Worm (Caenorhabditis elegans) whole organism, L3 larva: ENCODE results near the gene mrpl-53.

Experiments used
- R02D3.7 ChIP-seq: fragments of 150-350 bp; optimal IDR thresholded peaks from 2 replicates; lab custom pipeline; 2014; ENCODE audit warnings: missing biosample characterization, missing genetic modification characterization
- ZK546.5 ChIP-seq: sonication (generic microtip); optimal IDR thresholded peaks from 2 replicates; lab custom pipeline; 2017; ENCODE audit warnings: missing biosample characterization, missing genetic modification characterization
- aly-2 ChIP-seq: fragments of 150-350 bp; optimal IDR thresholded peaks from 2 replicates; lab custom pipeline; 2014; ENCODE audit warnings: missing biosample characterization, missing genetic modification characterization
- ama-1 ChIP-seq: fragments of 150-350 bp; optimal IDR thresholded peaks from 2 replicates; lab custom pipeline; 2018
- ceh-16 ChIP-seq: sonication (generic microtip); optimal IDR thresholded peaks from 2 replicates; lab custom pipeline; 2017; ENCODE audit warnings: missing biosample characterization, missing genetic modification characterization
- ceh-28 ChIP-seq: fragments of 150-350 bp; optimal IDR thresholded peaks from 2 replicates; lab custom pipeline; 2014; ENCODE audit warnings: missing biosample characterization, missing genetic modification reagents, missing genetic modification characterization
- ceh-82 ChIP-seq: fragments of 150-350 bp; optimal IDR thresholded peaks from 2 replicates; lab custom pipeline; 2014; ENCODE audit warnings: missing biosample characterization, missing genetic modification characterization
- ceh-9 ChIP-seq: sonication (generic microtip); optimal IDR thresholded peaks from 2 replicates; lab custom pipeline; 2018; ENCODE audit warnings: missing biosample characterization, missing genetic modification characterization
- daf-12 ChIP-seq: fragments of 150-350 bp; optimal IDR thresholded peaks from 2 replicates; lab custom pipeline; 2014; ENCODE audit warnings: missing biosample characterization, missing genetic modification reagents, missing genetic modification characterization
- egl-27 ChIP-seq: sonication (generic microtip); optimal IDR thresholded peaks from 4 replicates; lab custom pipeline; 2017; ENCODE audit warnings: missing biosample characterization, missing genetic modification reagents, missing genetic modification characterization
- egl-5 ChIP-seq: fragments of 150-350 bp; optimal IDR thresholded peaks from 2 replicates; lab custom pipeline; 2017; ENCODE audit warnings: missing biosample characterization, missing genetic modification reagents, missing genetic modification characterization, inconsistent platforms
- elt-1 ChIP-seq: fragments of 150-350 bp; optimal IDR thresholded peaks from 2 replicates; lab custom pipeline; 2014; ENCODE audit warnings: missing biosample characterization, missing genetic modification characterization
- elt-2 ChIP-seq: sonication (generic microtip); optimal IDR thresholded peaks from 2 replicates; lab custom pipeline; 2016; ENCODE audit warnings: missing genetic modification reagents, mild to moderate bottlenecking, missing genetic modification characterization, missing compliant biosample characterization
- elt-3 ChIP-seq, 3 experiments: fragments of 150-350 bp in 1 of 3; sonication (generic microtip) in 2 of 3; optimal IDR thresholded peaks; 2 replicates in 2 of 3; 4 replicates in 1 of 3; lab custom pipeline; 2014 to 2017; ENCODE audit warnings: missing biosample characterization in 3 of 3, missing genetic modification characterization in 3 of 3
- eor-1 ChIP-seq, 2 experiments: fragments of 150-350 bp; optimal IDR thresholded peaks; 2 replicates each; lab custom pipeline; 2014 to 2018; ENCODE audit warnings: missing biosample characterization in 2 of 2, missing genetic modification characterization in 2 of 2
- fkh-10 ChIP-seq: sonication (generic microtip); optimal IDR thresholded peaks from 2 replicates; lab custom pipeline; 2017; ENCODE audit warnings: missing biosample characterization, missing genetic modification reagents, missing genetic modification characterization
- fkh-2 ChIP-seq: fragments of 150-350 bp; optimal IDR thresholded peaks from 2 replicates; lab custom pipeline; 2014; ENCODE audit warnings: missing biosample characterization, missing genetic modification reagents, missing genetic modification characterization
- fos-1 ChIP-seq: fragments of 150-350 bp; optimal IDR thresholded peaks from 2 replicates; lab custom pipeline; 2014; ENCODE audit warnings: missing biosample characterization, missing genetic modification characterization
- hmg-11 ChIP-seq: sonication (generic microtip); optimal IDR thresholded peaks from 2 replicates; lab custom pipeline; 2016; ENCODE audit warnings: missing genetic modification characterization, missing compliant biosample characterization
- jun-1 ChIP-seq: fragments of 150-350 bp; optimal IDR thresholded peaks from 2 replicates; lab custom pipeline; 2014; ENCODE audit warnings: missing biosample characterization, missing genetic modification reagents, missing genetic modification characterization
- lin-15B ChIP-seq: fragments of 150-350 bp; optimal IDR thresholded peaks from 2 replicates; lab custom pipeline; 2014; ENCODE audit warnings: missing biosample characterization, missing genetic modification characterization
- lin-39 ChIP-seq: fragments of 150-350 bp; optimal IDR thresholded peaks from 2 replicates; lab custom pipeline; 2018; ENCODE audit warnings: missing biosample characterization, missing genetic modification reagents, missing genetic modification characterization
- lsy-12 ChIP-seq: sonication (generic microtip); optimal IDR thresholded peaks from 2 replicates; lab custom pipeline; 2016; ENCODE audit warnings: mild to moderate bottlenecking, missing genetic modification characterization, missing compliant biosample characterization
- mdl-1 ChIP-seq: fragments of 150-350 bp; optimal IDR thresholded peaks from 2 replicates; lab custom pipeline; 2014; ENCODE audit warnings: missing biosample characterization, missing genetic modification characterization
- mml-1 ChIP-seq: fragments of 150-350 bp; sonication (generic microtip); optimal IDR thresholded peaks from 3 replicates; lab custom pipeline; 2014; ENCODE audit warnings: missing biosample characterization, missing genetic modification characterization
- nfya-1 ChIP-seq: sonication (generic microtip); optimal IDR thresholded peaks from 2 replicates; lab custom pipeline; 2017; ENCODE audit warnings: missing genetic modification characterization, mild to moderate bottlenecking, missing compliant biosample characterization, antibody characterized with exemption, moderate library complexity; ENCODE audit not compliant: insufficient read depth
- nhr-11 ChIP-seq: fragments of 150-350 bp; optimal IDR thresholded peaks from 2 replicates; lab custom pipeline; 2014; ENCODE audit warnings: missing biosample characterization, missing genetic modification characterization
- nhr-12 ChIP-seq: fragments of 150-350 bp; optimal IDR thresholded peaks from 2 replicates; lab custom pipeline; 2014; ENCODE audit warnings: missing biosample characterization, missing genetic modification characterization
- nhr-23 ChIP-seq: fragments of 150-350 bp; optimal IDR thresholded peaks from 2 replicates; lab custom pipeline; 2014; ENCODE audit warnings: missing biosample characterization, missing genetic modification reagents, missing genetic modification characterization
- nhr-237 ChIP-seq: fragments of 150-350 bp; optimal IDR thresholded peaks from 2 replicates; lab custom pipeline; 2014; ENCODE audit warnings: missing biosample characterization, missing genetic modification characterization
- nhr-25 ChIP-seq: sonication (generic microtip); optimal IDR thresholded peaks from 2 replicates; lab custom pipeline; 2017; ENCODE audit warnings: missing biosample characterization, missing genetic modification characterization
- nhr-28 ChIP-seq: fragments of 150-350 bp; optimal IDR thresholded peaks from 2 replicates; lab custom pipeline; 2014; ENCODE audit warnings: missing biosample characterization, missing genetic modification characterization
- nhr-43 ChIP-seq: sonication (generic microtip); optimal IDR thresholded peaks from 2 replicates; lab custom pipeline; 2016; ENCODE audit warnings: mild to moderate bottlenecking, missing genetic modification characterization, missing compliant biosample characterization; ENCODE audit not compliant: poor library complexity, severe bottlenecking
- nhr-67 ChIP-seq: fragments of 150-350 bp; optimal IDR thresholded peaks from 2 replicates; lab custom pipeline; 2014; ENCODE audit warnings: missing biosample characterization, missing genetic modification characterization
- nhr-76 ChIP-seq: fragments of 150-350 bp; sonication (generic microtip); optimal IDR thresholded peaks from 5 replicates; lab custom pipeline; 2014; ENCODE audit warnings: missing biosample characterization, missing genetic modification characterization
- nhr-77 ChIP-seq: fragments of 150-350 bp; optimal IDR thresholded peaks from 2 replicates; lab custom pipeline; 2014; ENCODE audit warnings: missing biosample characterization, missing genetic modification characterization
- pha-4 ChIP-seq: fragments of 150-350 bp; optimal IDR thresholded peaks from 2 replicates; lab custom pipeline; 2014; ENCODE audit warnings: missing biosample characterization, missing genetic modification reagents, missing genetic modification characterization
- pqm-1 ChIP-seq: fragments of 150-350 bp; optimal IDR thresholded peaks from 2 replicates; lab custom pipeline; 2017; ENCODE audit warnings: missing biosample characterization, missing genetic modification characterization, inconsistent platforms
- sea-2 ChIP-seq: fragments of 150-350 bp; sonication (generic microtip); optimal IDR thresholded peaks from 4 replicates; lab custom pipeline; 2014; ENCODE audit warnings: missing biosample characterization, missing genetic modification reagents, missing genetic modification characterization
- skn-1 ChIP-seq: fragments of 150-350 bp; optimal IDR thresholded peaks from 2 replicates; lab custom pipeline; 2014; ENCODE audit warnings: missing biosample characterization, missing genetic modification characterization
- snpc-4 ChIP-seq: fragments of 150-350 bp; optimal IDR thresholded peaks from 2 replicates; lab custom pipeline; 2014; ENCODE audit warnings: missing biosample characterization, missing genetic modification characterization
- tbx-2 ChIP-seq: sonication (generic microtip); optimal IDR thresholded peaks from 2 replicates; lab custom pipeline; 2016; ENCODE audit warnings: mild to moderate bottlenecking, missing genetic modification characterization, missing compliant biosample characterization
- unc-39 ChIP-seq: sonication (generic microtip); optimal IDR thresholded peaks from 4 replicates; lab custom pipeline; 2017; ENCODE audit warnings: missing biosample characterization, missing genetic modification characterization
- unc-62 ChIP-seq: fragments of 150-350 bp; sonication (generic microtip); optimal IDR thresholded peaks from 4 replicates; lab custom pipeline; 2014; ENCODE audit warnings: missing biosample characterization, missing genetic modification reagents, missing genetic modification characterization
- zag-1 ChIP-seq: fragments of 150-350 bp; optimal IDR thresholded peaks from 2 replicates; lab custom pipeline; 2014; ENCODE audit warnings: missing biosample characterization, missing genetic modification characterization
- ztf-11 ChIP-seq: fragments of 150-350 bp; optimal IDR thresholded peaks from 2 replicates; lab custom pipeline; 2014; ENCODE audit warnings: missing biosample characterization, missing genetic modification characterization
- ztf-4 ChIP-seq: fragments of 150-350 bp; optimal IDR thresholded peaks from 2 replicates; lab custom pipeline; 2014; ENCODE audit warnings: missing biosample characterization, missing genetic modification characterization

mrpl-53 gene

ce11 chrII:9602566-9602965 is 5.1 kb downstream of the mrpl-53 start:
- TF ChIP-seq nhr-11 (tag; lab: Kevin White, UChicago), result peak; percentile 34
- TF ChIP-seq ZK546.5 (tag; lab: Kevin White, UChicago), result no peak
- peak; percentile 12 for TF ChIP-seq ama-1 (lab: Kevin White, UChicago)
- TF ChIP-seq tbx-2, result no peak
- no peak for TF ChIP-seq pqm-1 (tag; lab: Kevin White, UChicago)
- no peak for TF ChIP-seq ztf-11
- no peak for TF ChIP-seq mml-1
- TF ChIP-seq nhr-23, result peak; percentile 44
- TF ChIP-seq elt-3 (tag; optimal IDR thresholded peaks at IDR 0.05; lab: Kevin White, UChicago), result no peak
- no peak for TF ChIP-seq nhr-76 (tag; lab: Kevin White, UChicago)
- no peak for TF ChIP-seq lsy-12
- no peak for TF ChIP-seq nhr-28 (tag; lab: Kevin White, UChicago)
- no peak for TF ChIP-seq nhr-43
- TF ChIP-seq daf-12, result no peak

ce11 chrII:9603419-9603818 is 6.0 kb downstream of the mrpl-53 start:
- TF ChIP-seq snpc-4 (tag; lab: Kevin White, UChicago) (peak; percentile 42), lin-39 (tag; lab: Kevin White, UChicago) (peak; percentile 86), nfya-1 (tag; lab: Kevin White, UChicago) (peak; percentile 94), nhr-28 (tag; lab: Kevin White, UChicago) (no peak), ZK546.5 (tag; lab: Kevin White, UChicago) (no peak), ztf-4 (peak; percentile 75), nhr-11 (tag; lab: Kevin White, UChicago) (peak; percentile 98), ztf-11 (no peak), aly-2 (tag; lab: Kevin White, UChicago) (no peak), nhr-77 (no peak), ceh-16 (tag; lab: Kevin White, UChicago) (no peak), R02D3.7 (tag; lab: Kevin White, UChicago) (peak; percentile 52), ama-1 (lab: Kevin White, UChicago) (peak; percentile 75), nhr-67 (no peak), elt-3 (tag; optimal IDR thresholded peaks at IDR 0.05; lab: Kevin White, UChicago) (peak in 2 of 3 experiments; percentile 9 to 91), egl-27 (peak; percentile 41), fos-1 (tag; lab: Kevin White, UChicago) (no peak), elt-1 (tag; lab: Kevin White, UChicago) (peak; percentile 73), egl-5 (tag; lab: Kevin White, UChicago) (peak; percentile 92), sea-2 (GFP tag; lab: Kevin White, UChicago) (no peak), nhr-76 (tag; lab: Kevin White, UChicago) (peak; percentile 67), unc-39 (tag; lab: Kevin White, UChicago) (no peak), ceh-82 (tag; lab: Kevin White, UChicago) (no peak), unc-62 (GFP tag; lab: Kevin White, UChicago) (peak; percentile 91), skn-1 (tag; lab: Kevin White, UChicago) (peak; percentile 86), jun-1 (peak; percentile 97), nhr-25 (tag; lab: Kevin White, UChicago) (peak; percentile 97), nhr-12 (tag; lab: Kevin White, UChicago) (no peak), nhr-23 (peak; percentile 96), fkh-2 (tag; lab: Kevin White, UChicago) (peak; percentile 88), elt-2 (tag; lab: Kevin White, UChicago) (peak; percentile 91), eor-1 (tag; optimal IDR thresholded peaks at IDR 0.05; lab: Kevin White, UChicago) (no peak), mml-1 (peak; percentile 69), ceh-28 (tag; lab: Kevin White, UChicago) (peak; percentile 81), lin-15B (tag; lab: Kevin White, UChicago) (peak; percentile 63), fkh-10 (GFP tag; lab: Kevin White, UChicago) (no peak), daf-12 (peak; percentile 10), zag-1 (tag; lab: Kevin White, UChicago) (no peak), tbx-2 (peak; percentile 74), mdl-1 (tag; lab: Kevin White, UChicago) (peak; percentile 100), lsy-12 (peak; percentile 86), nhr-237 (tag; lab: Kevin White, UChicago) (no peak), pha-4 (tag; lab: Kevin White, UChicago) (peak; percentile 99), hmg-11 (tag; lab: Kevin White, UChicago) (peak; percentile 87), pqm-1 (tag; lab: Kevin White, UChicago) (peak; percentile 98), nhr-43 (peak; percentile 97), ceh-9 (tag; lab: Kevin White, UChicago) (no peak)
